Worm (Caenorhabditis elegans) whole organism, early embryonic: ENCODE data around the gene bath-41.

Experiments
- B0310.2 ChIP-seq: sonication (generic microtip); optimal IDR thresholded peaks from 2 replicates; lab custom pipeline; 2016; ENCODE audit warnings: mild to moderate bottlenecking, missing genetic modification characterization, missing compliant biosample characterization
- F13C5.2 ChIP-seq: sonication (generic microtip); optimal IDR thresholded peaks from 2 replicates; lab custom pipeline; 2017; ENCODE audit warnings: mild to moderate bottlenecking, missing genetic modification characterization, inconsistent platforms, missing compliant biosample characterization
- aly-1 ChIP-seq: sonication (generic microtip); optimal IDR thresholded peaks from 2 replicates; lab custom pipeline; 2016; ENCODE audit warnings: missing genetic modification characterization, missing compliant biosample characterization
- ama-1 ChIP-seq: fragments of 150-350 bp; optimal IDR thresholded peaks from 2 replicates; lab custom pipeline; 2014
- ceh-13 ChIP-seq: fragments of 200-800 bp; sonication (Bioruptor generic); optimal IDR thresholded peaks from 2 replicates; lab custom pipeline; 2018; ENCODE audit warnings: mild to moderate bottlenecking, missing genetic modification characterization, missing compliant biosample characterization
- ceh-36 ChIP-seq: sonication (generic microtip); optimal IDR thresholded peaks from 2 replicates; lab custom pipeline; 2016; ENCODE audit warnings: missing genetic modification characterization, inconsistent platforms, missing compliant biosample characterization
- ets-7 ChIP-seq: sonication (generic microtip); optimal IDR thresholded peaks from 2 replicates; lab custom pipeline; 2016; ENCODE audit warnings: missing genotype, missing genetic modification characterization, missing compliant biosample characterization
- flt-1 ChIP-seq: fragments of 200-800 bp; sonication (Bioruptor generic); IDR thresholded peaks from 2 replicates; pipeline ENCODE4 v1.3.6; 2022; ENCODE audit warnings: missing genetic modification characterization, missing compliant biosample characterization
- hmbx-1 ChIP-seq: sonication (generic microtip); optimal IDR thresholded peaks from 2 replicates; lab custom pipeline; 2016; ENCODE audit warnings: mild to moderate bottlenecking, missing genetic modification characterization, missing compliant biosample characterization
- hmg-4 ChIP-seq: fragments of 200-800 bp; sonication (Bioruptor generic); optimal IDR thresholded peaks from 2 replicates; lab custom pipeline; 2018; ENCODE audit warnings: mild to moderate bottlenecking, missing genetic modification characterization, missing compliant biosample characterization
- hnd-1 ChIP-seq: sonication (generic microtip); optimal IDR thresholded peaks from 2 replicates; lab custom pipeline; 2016; ENCODE audit warnings: missing genetic modification characterization, missing compliant biosample characterization
- pes-1 ChIP-seq: fragments of 200-800 bp; sonication (Bioruptor generic); IDR thresholded peaks from 2 replicates; pipeline ENCODE4 v1.3.6; 2022; ENCODE audit warnings: missing genetic modification reagents, missing genetic modification characterization, missing compliant biosample characterization
- scrt-1 ChIP-seq: fragments of 200-800 bp; sonication (Bioruptor generic); IDR thresholded peaks from 2 replicates; pipeline ENCODE4 v1.3.6; 2022; ENCODE audit warnings: missing genetic modification characterization, missing compliant biosample characterization
- sea-1 ChIP-seq: fragments of 200-800 bp; sonication (Bioruptor generic); conservative IDR thresholded peaks from 2 replicates; pipeline ENCODE4 v1.3.6; 2022; ENCODE audit warnings: missing genetic modification characterization, missing compliant biosample characterization
- tbx-11 ChIP-seq: fragments of 200-800 bp; sonication (Bioruptor generic); IDR thresholded peaks from 2 replicates; pipeline ENCODE4 v1.3.6; 2022; ENCODE audit warnings: missing genetic modification characterization, missing compliant biosample characterization
- tbx-37 ChIP-seq: fragments of 200-800 bp; sonication (Bioruptor generic); conservative IDR thresholded peaks from 2 replicates; pipeline ENCODE4 v1.3.6; 2022; ENCODE audit warnings: missing genetic modification reagents, missing genetic modification characterization, missing compliant biosample characterization
- tra-4 ChIP-seq: sonication (generic microtip); optimal IDR thresholded peaks from 2 replicates; lab custom pipeline; 2017; ENCODE audit warnings: missing genetic modification characterization, missing compliant biosample characterization

Gene bath-41

ce11 chrIII:6722208-6722679 lies at the start of gene bath-41, which contains the start of gene F37A4.2:
TSS of gene bath-41 (minus strand) at chrIII:6722258.
TSS of gene F37A4.2 (plus strand) at chrIII:6722454.
- no peak for TF ChIP-seq pes-1 (GFP tag; lab: Robert Waterston, UW)
- no peak for TF ChIP-seq tbx-11 (GFP tag; lab: Robert Waterston, UW)
- TF ChIP-seq scrt-1 (GFP tag; lab: Robert Waterston, UW), result no peak
- TF ChIP-seq aly-1 (tag; lab: Kevin White, UChicago), result no peak
- TF ChIP-seq hnd-1, result no peak
- no peak for TF ChIP-seq tra-4
- TF ChIP-seq ama-1, result no peak
- no peak for TF ChIP-seq flt-1 (GFP tag; lab: Robert Waterston, UW)
- TF ChIP-seq sea-1 (GFP tag; lab: Robert Waterston, UW), result no peak
- no peak for TF ChIP-seq tbx-37 (GFP tag; lab: Robert Waterston, UW)
- no peak for TF ChIP-seq F13C5.2 (tag; lab: Kevin White, UChicago)
- TF ChIP-seq B0310.2, result no peak
- TF ChIP-seq hmg-4 (GFP tag; lab: Kevin White, UChicago), result no peak

DNA sequence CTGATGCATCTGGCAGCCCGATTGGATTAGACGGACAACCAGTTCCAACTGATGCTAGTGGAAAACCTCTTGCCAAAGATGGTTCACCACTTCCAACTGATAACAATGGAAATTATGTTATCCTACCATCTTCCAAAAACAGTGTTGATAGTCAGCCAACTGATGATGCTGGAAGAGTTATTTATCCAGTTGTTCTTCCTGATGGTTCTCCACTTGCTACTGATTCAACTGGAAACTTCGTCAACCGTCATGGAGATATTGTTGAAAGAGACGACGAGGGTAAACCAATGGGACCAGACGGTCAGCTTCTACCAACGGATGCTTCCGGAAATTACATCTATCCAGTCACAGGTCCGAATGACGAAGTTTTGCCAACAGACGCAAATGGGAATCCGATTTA lies 34.7 kb upstream of the bath-41 start:
- TF ChIP-seq hnd-1 (no peak), tbx-11 (GFP tag; lab: Robert Waterston, UW) (no peak), ama-1 (no peak), sea-1 (GFP tag; lab: Robert Waterston, UW) (no peak), ceh-36 (tag; lab: Kevin White, UChicago) (no peak), hmbx-1 (tag; lab: Kevin White, UChicago) (no peak), B0310.2 (no peak), tra-4 (no peak), F13C5.2 (tag; lab: Kevin White, UChicago) (no peak), hmg-4 (GFP tag; lab: Kevin White, UChicago) (no peak), flt-1 (GFP tag; lab: Robert Waterston, UW) (no peak), ceh-13 (GFP tag; lab: Kevin White, UChicago) (no peak), pes-1 (GFP tag; lab: Robert Waterston, UW) (no peak)

DNA sequence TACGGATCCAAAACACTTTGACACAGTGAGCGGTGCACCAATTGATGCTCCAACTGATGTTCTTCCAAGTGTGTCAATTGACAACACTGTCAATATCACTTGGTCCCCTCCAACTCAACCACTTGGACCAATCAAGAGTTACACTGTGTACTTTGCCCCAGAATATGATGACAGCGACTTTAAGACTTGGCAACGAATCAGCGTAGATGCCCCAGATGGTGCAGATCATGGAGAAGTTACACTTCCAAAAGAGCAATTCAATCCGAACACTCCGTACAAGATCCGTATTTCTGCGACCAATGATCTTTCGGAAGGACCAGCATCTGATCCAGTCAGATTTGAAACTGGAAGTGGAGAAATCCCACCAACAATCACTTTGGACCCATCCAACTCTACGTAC lies 30.6 kb upstream of the bath-41 start:
- no peak for TF ChIP-seq B0310.2
- TF ChIP-seq hmg-4 (GFP tag; lab: Kevin White, UChicago), result no peak
- no peak for TF ChIP-seq hmbx-1 (tag; lab: Kevin White, UChicago)
- TF ChIP-seq tra-4, result no peak
- no peak for TF ChIP-seq F13C5.2 (tag; lab: Kevin White, UChicago)
- TF ChIP-seq scrt-1 (GFP tag; lab: Robert Waterston, UW), result no peak

DNA sequence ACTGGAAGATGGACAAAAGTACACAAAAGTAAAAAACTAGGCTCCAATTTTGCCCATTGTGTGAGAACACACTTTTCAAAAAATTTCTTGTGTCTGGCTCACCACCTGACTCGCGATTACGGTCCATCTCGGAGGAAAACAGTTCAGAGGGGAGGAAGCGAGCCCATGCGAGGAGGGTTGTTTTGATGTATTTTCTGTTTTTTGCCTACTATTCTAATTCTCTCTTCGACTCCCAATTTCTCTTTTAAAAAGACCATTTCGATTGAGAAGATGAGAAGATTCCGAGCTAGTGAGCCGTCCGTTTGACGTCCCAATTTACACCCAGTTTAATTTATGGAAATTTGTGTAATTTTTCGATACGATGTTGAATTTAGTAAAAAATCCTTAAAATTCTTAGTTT lies 24.6 kb upstream of the bath-41 start:
- TF ChIP-seq ceh-13 (GFP tag; lab: Kevin White, UChicago) (no peak), hnd-1 (no peak), tbx-37 (GFP tag; lab: Robert Waterston, UW) (no peak), scrt-1 (GFP tag; lab: Robert Waterston, UW) (no peak), tra-4 (no peak), tbx-11 (GFP tag; lab: Robert Waterston, UW) (no peak)

- TF ChIP-seq tra-4 (no peak), B0310.2 (no peak), scrt-1 (GFP tag; lab: Robert Waterston, UW) (no peak), ceh-13 (GFP tag; lab: Kevin White, UChicago) (no peak), ets-7 (tag; lab: Kevin White, UChicago) (no peak), F13C5.2 (tag; lab: Kevin White, UChicago) (no peak), sea-1 (GFP tag; lab: Robert Waterston, UW) (no peak)
Observed at ce11 chrIII:6746008-6746407, 23.9 kb upstream of the bath-41 start, which contains the start of gene dig-1. TSS of gene dig-1 (plus strand) at chrIII:6746308.

DNA sequence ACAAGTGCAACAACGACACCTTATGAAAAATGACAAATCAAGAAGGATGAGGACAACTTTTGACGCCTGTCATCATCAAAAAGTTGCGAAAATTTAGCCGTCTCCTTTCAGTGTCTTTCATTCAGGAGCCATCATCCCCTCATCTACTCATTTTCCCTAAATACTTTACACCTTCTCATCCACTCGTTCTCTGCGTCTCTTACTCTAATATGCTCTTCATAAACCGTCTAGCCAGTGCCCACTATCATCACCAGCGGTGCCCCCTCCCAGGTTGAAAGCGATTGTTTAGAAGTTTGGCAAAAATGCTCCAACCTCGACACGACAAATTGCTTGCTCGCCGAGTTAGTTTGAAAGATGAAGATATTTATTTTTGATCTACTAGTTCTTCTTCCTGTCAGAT lies 20.5 kb upstream of the bath-41 start:
- TF ChIP-seq sea-1 (GFP tag; lab: Robert Waterston, UW) (no peak), pes-1 (GFP tag; lab: Robert Waterston, UW) (no peak), ceh-13 (GFP tag; lab: Kevin White, UChicago) (no peak), B0310.2 (no peak), ets-7 (tag; lab: Kevin White, UChicago) (no peak), ceh-36 (tag; lab: Kevin White, UChicago) (no peak), F13C5.2 (tag; lab: Kevin White, UChicago) (no peak)

DNA sequence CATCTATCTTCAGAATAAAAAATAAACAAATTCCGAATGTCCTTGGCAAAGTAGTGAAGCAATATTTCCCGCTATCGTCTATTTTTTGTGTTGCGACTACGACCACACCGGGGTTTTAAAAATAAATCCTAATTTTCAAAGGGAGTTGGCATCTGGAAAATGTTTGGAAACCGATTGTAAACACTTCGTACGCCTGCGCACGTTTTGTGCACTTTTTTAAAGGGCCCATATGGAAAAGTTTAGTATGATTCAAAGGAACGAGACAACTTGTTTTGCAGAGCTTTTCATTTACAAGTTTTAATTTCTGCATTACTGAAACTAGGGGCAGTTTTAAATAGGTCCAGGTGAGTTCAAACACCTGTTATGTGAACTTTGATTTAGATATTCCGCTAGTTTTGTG lies 18.0 kb upstream of the bath-41 start:
- TF ChIP-seq F13C5.2 (tag; lab: Kevin White, UChicago) (no peak), aly-1 (tag; lab: Kevin White, UChicago) (no peak), sea-1 (GFP tag; lab: Robert Waterston, UW) (no peak), scrt-1 (GFP tag; lab: Robert Waterston, UW) (no peak), hnd-1 (no peak), tbx-37 (GFP tag; lab: Robert Waterston, UW) (no peak), B0310.2 (no peak), hmbx-1 (tag; lab: Kevin White, UChicago) (no peak), ets-7 (tag; lab: Kevin White, UChicago) (no peak), ama-1 (no peak)

- TF ChIP-seq sea-1 (GFP tag; lab: Robert Waterston, UW) (no peak), F13C5.2 (tag; lab: Kevin White, UChicago) (no peak), scrt-1 (GFP tag; lab: Robert Waterston, UW) (no peak), aly-1 (tag; lab: Kevin White, UChicago) (no peak), tbx-11 (GFP tag; lab: Robert Waterston, UW) (no peak), tra-4 (no peak), ets-7 (tag; lab: Kevin White, UChicago) (no peak)
Observed at ce11 chrIII:6736971-6737370, 14.9 kb upstream of the bath-41 start, which contains the start of gene K07E12.2. TSS of gene K07E12.2 (plus strand) at chrIII:6737271.
